Worm (Caenorhabditis elegans): ENCODE data around the gene gad-1.
A peak's percentile ranks its signal among the peaks of the same experiment; 100 is the strongest.

gad-1 gene

DNA sequence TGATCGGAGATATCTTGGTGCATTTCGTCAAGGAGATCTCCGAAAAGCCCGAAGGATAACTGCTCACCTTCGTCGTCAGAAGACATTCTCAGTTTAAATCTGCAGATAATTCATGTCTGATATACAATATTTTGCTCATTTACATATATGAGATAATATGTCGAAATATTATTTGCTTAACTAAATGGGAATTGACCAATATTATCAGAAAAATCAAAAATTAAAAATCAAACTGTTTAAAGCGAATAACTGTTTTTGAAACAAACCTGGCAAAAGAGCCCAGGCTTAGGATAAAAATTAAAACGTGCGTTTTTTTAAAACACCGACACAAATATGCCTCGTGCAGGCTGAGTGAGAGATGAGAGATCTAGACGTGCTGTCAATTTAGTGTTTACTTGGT, 8.3 kb upstream of the gad-1 start, which contains the start of gene T05H4.15:
Gene T05H4.15 (minus strand): TSS at position 101 of the 400 bp plus-strand sequence.
- TF ChIP-seq sox-2 (GFP tag; IDR thresholded peaks at IDR 0.05) (no peak), gmeb-2 (tag; optimal IDR thresholded peaks at IDR 0.05) (no peak), hlh-8 (tag; optimal IDR thresholded peaks at IDR 0.05) (no peak), C38D4.7 (GFP tag; optimal IDR thresholded peaks at IDR 0.05) (no peak), ceh-30 (tag; optimal IDR thresholded peaks at IDR 0.05) (no peak), npax-4 (tag; optimal IDR thresholded peaks at IDR 0.05) (no peak), pha-2 (tag; optimal IDR thresholded peaks at IDR 0.05) (no peak), lin-11 (tag; optimal IDR thresholded peaks at IDR 0.05) (no peak), ceh-48 (tag; optimal IDR thresholded peaks at IDR 0.05) (no peak)

ce11 chrV:6438601-6439000, 5.3 kb upstream of the gad-1 start, which contains the start of gene T05H4.4:
TSS of gene T05H4.4 (plus strand) at chrV:6438901.
- TF ChIP-seq Y22D7AL.16 (tag; optimal IDR thresholded peaks at IDR 0.05) (no peak), F13H6.1 (tag; optimal IDR thresholded peaks at IDR 0.05) (no peak), npax-4 (tag; optimal IDR thresholded peaks at IDR 0.05) (no peak), sox-2 (GFP tag; IDR thresholded peaks at IDR 0.05) (no peak), pha-2 (tag; optimal IDR thresholded peaks at IDR 0.05) (no peak), ceh-34 (tag; optimal IDR thresholded peaks at IDR 0.05) (no peak), eyg-1 (tag; optimal IDR thresholded peaks at IDR 0.05) (no peak), ama-1 (optimal IDR thresholded peaks at IDR 0.05) (no peak), pros-1 (tag; optimal IDR thresholded peaks at IDR 0.05) (no peak), unc-42 (tag; optimal IDR thresholded peaks at IDR 0.05) (no peak), ref-2 (tag; optimal IDR thresholded peaks at IDR 0.05) (no peak), lim-6 (tag; optimal IDR thresholded peaks at IDR 0.05) (no peak), sdc-2 (tag; optimal IDR thresholded peaks at IDR 0.05) (no peak), ceh-24 (tag; optimal IDR thresholded peaks at IDR 0.05) (no peak)

- TF ChIP-seq C08G9.2 (tag; optimal IDR thresholded peaks at IDR 0.05) (no peak), K09A11.1 (tag; optimal IDR thresholded peaks at IDR 0.05; ENCODE audit: insufficient read depth) (no peak), ceh-34 (tag; optimal IDR thresholded peaks at IDR 0.05) (no peak), pha-2 (tag; optimal IDR thresholded peaks at IDR 0.05) (no peak), elt-4 (tag; optimal IDR thresholded peaks at IDR 0.05) (no peak), ref-2 (tag; optimal IDR thresholded peaks at IDR 0.05) (no peak), ahr-1 (tag; optimal IDR thresholded peaks at IDR 0.05) (no peak), pat-9 (tag; optimal IDR thresholded peaks at IDR 0.05) (no peak), sox-4 (tag; optimal IDR thresholded peaks at IDR 0.05) (no peak), syd-9 (tag; optimal IDR thresholded peaks at IDR 0.05) (no peak), ztf-16 (tag; optimal IDR thresholded peaks at IDR 0.05) (no peak), elt-2 (tag; optimal IDR thresholded peaks at IDR 0.05) (no peak), pqm-1 (tag; optimal IDR thresholded peaks at IDR 0.05) (no peak), unc-3 (GFP tag; conservative IDR thresholded peaks at IDR 0.05) (no peak), unc-3 (tag; optimal IDR thresholded peaks at IDR 0.05) (no peak), ceh-9 (tag; optimal IDR thresholded peaks at IDR 0.05) (no peak)
Measured at ce11 chrV:6436332-6436731, 3.0 kb upstream of the gad-1 start, which contains the start of gene hpo-19. TSS of gene hpo-19 (plus strand) at chrV:6436645.

ce11 chrV:6430526-6431371, 2.5 kb downstream of the gad-1 start:
- no peak for TF ChIP-seq ceh-34 (tag; optimal IDR thresholded peaks at IDR 0.05)
- no peak for TF ChIP-seq ceh-31 (tag; optimal IDR thresholded peaks at IDR 0.05)
- peak; percentile 46 for TF ChIP-seq elt-2 (tag; optimal IDR thresholded peaks at IDR 0.05)
- TF ChIP-seq hlh-30 (tag; optimal IDR thresholded peaks at IDR 0.05; ENCODE audit: insufficient read depth) = peak; percentile 4
